Worm (Caenorhabditis elegans) whole organism, L2 larva: Measurements from ENCODE around the gene F41F3.9.

Source experiments
- C34F6.9 ChIP-seq: fragments of 150-350 bp; optimal IDR thresholded peaks from 2 replicates; lab custom pipeline; 2014; ENCODE audit warnings: missing biosample characterization, missing genetic modification characterization
- Y55F3AM.14 ChIP-seq: fragments of 200-800 bp; sonication (Bioruptor generic); optimal IDR thresholded peaks from 2 replicates; lab custom pipeline; 2018; ENCODE audit warnings: mild to moderate bottlenecking, missing genetic modification characterization, missing compliant biosample characterization
- ZK546.5 ChIP-seq: sonication (generic microtip); optimal IDR thresholded peaks from 2 replicates; lab custom pipeline; 2017; ENCODE audit warnings: missing biosample characterization, missing genetic modification characterization
- alr-1 ChIP-seq: fragments of 150-350 bp; optimal IDR thresholded peaks from 2 replicates; lab custom pipeline; 2014; ENCODE audit warnings: missing biosample characterization, missing genetic modification characterization
- aly-2 ChIP-seq: fragments of 150-350 bp; optimal IDR thresholded peaks from 2 replicates; lab custom pipeline; 2014; ENCODE audit warnings: missing biosample characterization, missing genetic modification characterization
- blmp-1 ChIP-seq: sonication (generic microtip); optimal IDR thresholded peaks from 2 replicates; lab custom pipeline; 2017; ENCODE audit warnings: missing genetic modification characterization, mild to moderate bottlenecking, missing compliant biosample characterization, antibody characterized with exemption, moderate library complexity; ENCODE audit not compliant: insufficient read depth
- ceh-16 ChIP-seq: fragments of 150-350 bp; optimal IDR thresholded peaks from 2 replicates; lab custom pipeline; 2014; ENCODE audit warnings: missing biosample characterization, missing genetic modification characterization
- ceh-82 ChIP-seq: fragments of 150-350 bp; optimal IDR thresholded peaks from 2 replicates; lab custom pipeline; 2014; ENCODE audit warnings: missing biosample characterization, missing genetic modification characterization
- crh-2 ChIP-seq: sonication (generic microtip); optimal IDR thresholded peaks from 2 replicates; lab custom pipeline; 2017; ENCODE audit warnings: missing biosample characterization, missing genetic modification characterization
- dmd-4 ChIP-seq: sonication (generic microtip); optimal IDR thresholded peaks from 2 replicates; lab custom pipeline; 2017; ENCODE audit warnings: missing biosample characterization, missing genetic modification characterization
- elt-1 ChIP-seq: fragments of 150-350 bp; optimal IDR thresholded peaks from 2 replicates; lab custom pipeline; 2014; ENCODE audit warnings: missing biosample characterization, missing genetic modification characterization
- fos-1 ChIP-seq: fragments of 150-350 bp; optimal IDR thresholded peaks from 2 replicates; lab custom pipeline; 2014; ENCODE audit warnings: missing biosample characterization, missing genetic modification characterization
- gmeb-1 ChIP-seq: fragments of 150-350 bp; optimal IDR thresholded peaks from 2 replicates; lab custom pipeline; 2014; ENCODE audit warnings: missing biosample characterization, missing genetic modification characterization
- lin-11 ChIP-seq: fragments of 150-350 bp; sonication (generic microtip); optimal IDR thresholded peaks from 2 replicates; lab custom pipeline; 2014; ENCODE audit warnings: missing biosample characterization, missing genetic modification characterization, inconsistent platforms, mixed read lengths
- lin-13 ChIP-seq: fragments of 150-350 bp; optimal IDR thresholded peaks from 2 replicates; lab custom pipeline; 2014; ENCODE audit warnings: missing biosample characterization, missing genetic modification reagents, missing genetic modification characterization
- lsy-2 ChIP-seq, 2 experiments: fragments of 150-350 bp in 1 of 2; sonication (generic microtip) in 1 of 2; optimal IDR thresholded peaks; 2 replicates each; lab custom pipeline; 2014 to 2017; ENCODE audit warnings: missing biosample characterization in 2 of 2, missing genetic modification characterization in 2 of 2
- mab-5 ChIP-seq: fragments of 150-350 bp; optimal IDR thresholded peaks from 2 replicates; lab custom pipeline; 2014; ENCODE audit warnings: missing biosample characterization, missing genetic modification characterization
- mbf-1 ChIP-seq: sonication (generic microtip); optimal IDR thresholded peaks from 2 replicates; lab custom pipeline; 2017; ENCODE audit warnings: missing biosample characterization, missing genetic modification characterization
- mdl-1 ChIP-seq, 2 experiments: fragments of 150-350 bp in 1 of 2; sonication (generic microtip) in 1 of 2; optimal IDR thresholded peaks; 2 replicates each; lab custom pipeline; 2017; ENCODE audit warnings: missing biosample characterization in 2 of 2, missing genetic modification characterization in 2 of 2
- nhr-10 ChIP-seq: sonication (generic microtip); optimal IDR thresholded peaks from 2 replicates; lab custom pipeline; 2017; ENCODE audit warnings: missing biosample characterization, missing genetic modification characterization
- nhr-11 ChIP-seq: fragments of 150-350 bp; optimal IDR thresholded peaks from 2 replicates; lab custom pipeline; 2014; ENCODE audit warnings: missing biosample characterization, missing genetic modification characterization
- nhr-12 ChIP-seq: fragments of 150-350 bp; optimal IDR thresholded peaks from 2 replicates; lab custom pipeline; 2014; ENCODE audit warnings: missing biosample characterization, missing genetic modification characterization
- nhr-237 ChIP-seq: fragments of 150-350 bp; optimal IDR thresholded peaks from 2 replicates; lab custom pipeline; 2014; ENCODE audit warnings: missing biosample characterization, missing genetic modification characterization
- nhr-25 ChIP-seq: fragments of 150-350 bp; sonication (generic microtip); optimal IDR thresholded peaks from 3 replicates; lab custom pipeline; 2014; ENCODE audit warnings: missing biosample characterization, missing genetic modification characterization
- nhr-6 ChIP-seq: fragments of 150-350 bp; optimal IDR thresholded peaks from 2 replicates; lab custom pipeline; 2014; ENCODE audit warnings: missing biosample characterization, missing genetic modification characterization
- nhr-77 ChIP-seq: fragments of 150-350 bp; optimal IDR thresholded peaks from 2 replicates; lab custom pipeline; 2014; ENCODE audit warnings: missing biosample characterization, missing genetic modification characterization
- peb-1 ChIP-seq: fragments of 150-350 bp; optimal IDR thresholded peaks from 2 replicates; lab custom pipeline; 2014; ENCODE audit warnings: missing biosample characterization, missing genetic modification characterization
- sem-4 ChIP-seq: fragments of 150-350 bp; optimal IDR thresholded peaks from 2 replicates; lab custom pipeline; 2014; ENCODE audit warnings: missing biosample characterization, missing genetic modification reagents, missing genetic modification characterization
- skn-1 ChIP-seq: sonication (generic microtip); optimal IDR thresholded peaks from 2 replicates; lab custom pipeline; 2017; ENCODE audit warnings: missing biosample characterization, missing genetic modification characterization
- sma-9 ChIP-seq, 2 experiments: fragments of 150-350 bp in 1 of 2; sonication (generic microtip) in 1 of 2; optimal IDR thresholded peaks; 2 replicates each; lab custom pipeline; 2014 to 2016; ENCODE audit warnings: missing genetic modification characterization in 2 of 2, mild to moderate bottlenecking in 1 of 2, missing biosample characterization in 1 of 2, missing compliant biosample characterization in 1 of 2, missing genetic modification reagents in 1 of 2, moderate library complexity in 1 of 2
- unc-39 ChIP-seq: fragments of 150-350 bp; optimal IDR thresholded peaks from 2 replicates; lab custom pipeline; 2014; ENCODE audit warnings: missing biosample characterization, missing genetic modification characterization
- unc-55 ChIP-seq: fragments of 150-350 bp; sonication (generic microtip); optimal IDR thresholded peaks from 3 replicates; lab custom pipeline; 2014; ENCODE audit warnings: missing biosample characterization, missing genetic modification reagents, missing genetic modification characterization
- unc-62 ChIP-seq: fragments of 150-350 bp; optimal IDR thresholded peaks from 2 replicates; lab custom pipeline; 2014; ENCODE audit warnings: missing biosample characterization, missing genetic modification reagents, missing genetic modification characterization
- zag-1 ChIP-seq: fragments of 150-350 bp; optimal IDR thresholded peaks from 2 replicates; lab custom pipeline; 2014; ENCODE audit warnings: missing biosample characterization, missing genetic modification characterization
- ztf-1 ChIP-seq: fragments of 200-800 bp; sonication (Bioruptor generic); conservative IDR thresholded peaks from 2 replicates; pipeline ENCODE4 v1.3.6; 2022; ENCODE audit warnings: missing genetic modification characterization, missing compliant biosample characterization
- ztf-11 ChIP-seq: sonication (generic microtip); optimal IDR thresholded peaks from 2 replicates; lab custom pipeline; 2017; ENCODE audit warnings: missing biosample characterization, missing genetic modification characterization

The F41F3.9 gene

ce11 chrV:4662400-4662799 lies 7.1 kb downstream of the F41F3.9 start, which contains the start of gene srx-74:
TSS of gene srx-74 (minus strand) at chrV:4662500.
- no peak for TF ChIP-seq nhr-77 (tag; lab: Kevin White, UChicago)
- TF ChIP-seq skn-1 (tag; lab: Kevin White, UChicago), result no peak
- TF ChIP-seq nhr-237 (tag; lab: Kevin White, UChicago), result no peak
- TF ChIP-seq sma-9 (GFP tag; optimal IDR thresholded peaks at IDR 0.05; lab: Kevin White, UChicago), result no peak
- no peak for TF ChIP-seq sma-9 (tag; optimal IDR thresholded peaks at IDR 0.05; lab: Kevin White, UChicago)
- TF ChIP-seq ztf-1, result no peak
- TF ChIP-seq elt-1 (tag; lab: Kevin White, UChicago), result no peak
- no peak for TF ChIP-seq peb-1
- TF ChIP-seq aly-2 (tag; lab: Kevin White, UChicago), result no peak

- TF ChIP-seq ceh-82 (tag; lab: Kevin White, UChicago) (no peak), skn-1 (tag; lab: Kevin White, UChicago) (no peak), blmp-1 (tag; lab: Kevin White, UChicago) (no peak), mbf-1 (tag; lab: Kevin White, UChicago) (no peak), gmeb-1 (tag; lab: Kevin White, UChicago) (no peak), dmd-4 (tag; lab: Kevin White, UChicago) (no peak), mab-5 (tag; lab: Kevin White, UChicago) (no peak), ZK546.5 (tag; lab: Kevin White, UChicago) (no peak), fos-1 (no peak), ceh-16 (tag; lab: Kevin White, UChicago) (no peak), lsy-2 (tag; optimal IDR thresholded peaks at IDR 0.05; lab: Kevin White, UChicago) (no peak), mdl-1 (tag; optimal IDR thresholded peaks at IDR 0.05; lab: Kevin White, UChicago) (no peak), crh-2 (no peak), nhr-12 (tag; lab: Kevin White, UChicago) (no peak), unc-62 (no peak), nhr-6 (no peak), Y55F3AM.14 (no peak)
These were observed 10.4 kb downstream of the F41F3.9 start, which contains the start of gene srx-73 for ce11 chrV:4665651-4666050. TSS of gene srx-73 (minus strand) at chrV:4665751.

- TF ChIP-seq unc-39 (no peak), aly-2 (tag; lab: Kevin White, UChicago) (no peak), ztf-1 (no peak), nhr-10 (tag; lab: Kevin White, UChicago) (no peak), C34F6.9 (no peak), mdl-1 (tag; optimal IDR thresholded peaks at IDR 0.05; lab: Kevin White, UChicago) (no peak), lin-11 (tag; lab: Kevin White, UChicago) (no peak), crh-2 (no peak), Y55F3AM.14 (no peak), ztf-11 (tag; lab: Kevin White, UChicago) (no peak), fos-1 (no peak), skn-1 (tag; lab: Kevin White, UChicago) (no peak), unc-55 (GFP tag; lab: Kevin White, UChicago) (no peak), dmd-4 (tag; lab: Kevin White, UChicago) (no peak), nhr-11 (tag; lab: Kevin White, UChicago) (no peak), nhr-25 (tag; lab: Kevin White, UChicago) (no peak)
These were observed 11.8 kb downstream of the F41F3.9 start for ce11 chrV:4667062-4667461.

- no peak for TF ChIP-seq lin-13 (GFP tag; lab: Kevin White, UChicago)
- no peak for TF ChIP-seq Y55F3AM.14
- TF ChIP-seq blmp-1 (tag; lab: Kevin White, UChicago), result no peak
- TF ChIP-seq lsy-2 (tag; optimal IDR thresholded peaks at IDR 0.05; lab: Kevin White, UChicago), result no peak
- TF ChIP-seq alr-1 (tag; lab: Kevin White, UChicago), result no peak
- TF ChIP-seq zag-1, result no peak
- TF ChIP-seq gmeb-1 (tag; lab: Kevin White, UChicago), result no peak
- no peak for TF ChIP-seq nhr-237 (tag; lab: Kevin White, UChicago)
- TF ChIP-seq sem-4 (tag; lab: Kevin White, UChicago), result no peak
These were observed 13.4 kb downstream of the F41F3.9 start, which contains the start of gene srx-77 for ce11 chrV:4668636-4669035. TSS of gene srx-77 (minus strand) at chrV:4668736.
